Worm (Caenorhabditis elegans) whole organism, L4 larva: ENCODE measurements around the gene K09F5.4.

Experiments used
- F10B5.3 ChIP-seq: sonication (generic microtip); optimal IDR thresholded peaks from 2 replicates; lab custom pipeline; 2016; ENCODE audit warnings: mild to moderate bottlenecking, missing genetic modification characterization, missing compliant biosample characterization
- F37D6.2 ChIP-seq: sonication (generic microtip); optimal IDR thresholded peaks from 2 replicates; lab custom pipeline; 2016; ENCODE audit warnings: mild to moderate bottlenecking, missing genetic modification characterization, missing compliant biosample characterization
- T20F7.1 ChIP-seq: fragments of 200-800 bp; sonication (Bioruptor generic); optimal IDR thresholded peaks from 2 replicates; lab custom pipeline; 2018; ENCODE audit warnings: mild to moderate bottlenecking, missing genetic modification characterization, missing compliant biosample characterization
- T26A8.4 ChIP-seq: fragments of 200-800 bp; sonication (Bioruptor generic); IDR thresholded peaks from 2 replicates; pipeline ENCODE4 v1.3.6; 2022; ENCODE audit warnings: missing genetic modification characterization, missing compliant biosample characterization
- aha-1 ChIP-seq: fragments of 150-350 bp; peaks from one replicate; lab custom pipeline; 2014; ENCODE audit warnings: missing biosample characterization, missing genetic modification characterization
- ceh-20 ChIP-seq: fragments of 200-800 bp; sonication (Bioruptor generic); IDR thresholded peaks from 2 replicates; pipeline ENCODE4 v1.3.6; 2022; ENCODE audit warnings: missing genetic modification reagents, missing genetic modification characterization, missing compliant biosample characterization
- ces-1 ChIP-seq: fragments of 150-350 bp; sonication (generic microtip); optimal IDR thresholded peaks from 4 replicates; lab custom pipeline; 2014; ENCODE audit warnings: missing biosample characterization, missing genetic modification reagents, missing genetic modification characterization
- ctbp-1 ChIP-seq: fragments of 200-800 bp; sonication (Bioruptor generic); IDR thresholded peaks from 2 replicates; pipeline ENCODE4 v1.3.6; 2022; ENCODE audit warnings: missing genetic modification reagents, missing genetic modification characterization, missing compliant biosample characterization
- daf-19 ChIP-seq: fragments of 200-800 bp; sonication (Bioruptor generic); conservative IDR thresholded peaks from 2 replicates; pipeline ENCODE4 v1.3.6; 2022; ENCODE audit warnings: missing genetic modification characterization, missing compliant biosample characterization
- daf-8 ChIP-seq: fragments of 200-800 bp; sonication (Bioruptor generic); IDR thresholded peaks from 2 replicates; pipeline ENCODE4 v1.3.6; 2022; ENCODE audit warnings: missing genetic modification characterization, missing compliant biosample characterization
- egl-43 ChIP-seq: fragments of 200-800 bp; sonication (Bioruptor generic); IDR thresholded peaks from 2 replicates; pipeline ENCODE4 v1.3.6; 2022; ENCODE audit warnings: missing genetic modification reagents, missing genetic modification characterization, missing compliant biosample characterization
- fos-1 ChIP-seq: fragments of 150-350 bp; optimal IDR thresholded peaks from 2 replicates; lab custom pipeline; 2014; ENCODE audit warnings: missing biosample characterization, missing genetic modification characterization
- hlh-11 ChIP-seq: fragments of 200-800 bp; sonication (Bioruptor generic); optimal IDR thresholded peaks from 2 replicates; lab custom pipeline; 2018; ENCODE audit warnings: mild to moderate bottlenecking, missing genetic modification characterization, missing compliant biosample characterization
- lin-1 ChIP-seq: fragments of 200-800 bp; sonication (Bioruptor generic); IDR thresholded peaks from 2 replicates; pipeline ENCODE4 v1.3.6; 2022; ENCODE audit warnings: missing genetic modification reagents, missing genetic modification characterization, missing compliant biosample characterization
- lin-13 ChIP-seq: fragments of 150-350 bp; optimal IDR thresholded peaks from 2 replicates; lab custom pipeline; 2014; ENCODE audit warnings: missing biosample characterization, missing genetic modification reagents, missing genetic modification characterization
- lin-15B ChIP-seq: fragments of 150-350 bp; sonication (generic microtip); optimal IDR thresholded peaks from 3 replicates; lab custom pipeline; 2014; ENCODE audit warnings: missing biosample characterization, missing genetic modification characterization
- lin-29 ChIP-seq: fragments of 200-800 bp; sonication (Bioruptor generic); IDR thresholded peaks from 2 replicates; pipeline ENCODE4 v1.3.6; 2022; ENCODE audit warnings: missing genetic modification reagents, missing genetic modification characterization, missing compliant biosample characterization
- lin-38 ChIP-seq: fragments of 200-800 bp; sonication (Bioruptor generic); IDR thresholded peaks from 2 replicates; pipeline ENCODE4 v1.3.6; 2022; ENCODE audit warnings: missing genetic modification reagents, missing genetic modification characterization, missing compliant biosample characterization
- lin-39 ChIP-seq: fragments of 150-350 bp; optimal IDR thresholded peaks from 2 replicates; lab custom pipeline; 2014; ENCODE audit warnings: missing biosample characterization, missing genetic modification reagents, missing genetic modification characterization
- lsy-2 ChIP-seq, 2 experiments: fragments of 150-350 bp in 1 of 2; sonication (generic microtip) in 1 of 2; optimal IDR thresholded peaks; 2 replicates each; lab custom pipeline; 2014 to 2017; ENCODE audit warnings: missing biosample characterization in 2 of 2, missing genetic modification characterization in 2 of 2
- madf-5 ChIP-seq, 2 experiments: fragments of 200-800 bp; sonication (Bioruptor generic); IDR thresholded peaks; 2 replicates each; pipeline ENCODE4 v1.3.6; 2022; ENCODE audit warnings: missing compliant biosample characterization in 2 of 2, missing genetic modification characterization in 2 of 2
- mxl-3 ChIP-seq: fragments of 200-800 bp; sonication (Bioruptor generic); optimal IDR thresholded peaks from 2 replicates; lab custom pipeline; 2018; ENCODE audit warnings: mild to moderate bottlenecking, missing genetic modification characterization, missing compliant biosample characterization
- nhr-102 ChIP-seq: sonication (generic microtip); optimal IDR thresholded peaks from 2 replicates; lab custom pipeline; 2016; ENCODE audit warnings: mild to moderate bottlenecking, missing genetic modification characterization, moderate library complexity, missing compliant biosample characterization
- nhr-11 ChIP-seq: fragments of 150-350 bp; optimal IDR thresholded peaks from 2 replicates; lab custom pipeline; 2014; ENCODE audit warnings: missing biosample characterization, missing genetic modification characterization
- nhr-237 ChIP-seq: sonication (generic microtip); optimal IDR thresholded peaks from 2 replicates; lab custom pipeline; 2017; ENCODE audit warnings: missing biosample characterization, missing genetic modification characterization
- nhr-41 ChIP-seq: fragments of 200-800 bp; sonication (Bioruptor generic); IDR thresholded peaks from 2 replicates; pipeline ENCODE4 v1.3.6; 2022; ENCODE audit warnings: missing genetic modification reagents, missing genetic modification characterization, missing compliant biosample characterization
- php-3 ChIP-seq: fragments of 200-800 bp; sonication (Bioruptor generic); IDR thresholded peaks from 2 replicates; pipeline ENCODE4 v1.3.6; 2022; ENCODE audit warnings: missing genetic modification reagents, missing genetic modification characterization, missing compliant biosample characterization
- rbr-2 ChIP-seq: sonication (generic microtip); optimal IDR thresholded peaks from 2 replicates; lab custom pipeline; 2016; ENCODE audit warnings: missing genotype, missing genetic modification characterization, missing compliant biosample characterization
- sdz-12 ChIP-seq: fragments of 200-800 bp; sonication (Bioruptor generic); optimal IDR thresholded peaks from 2 replicates; lab custom pipeline; 2018; ENCODE audit warnings: mild to moderate bottlenecking, missing genetic modification characterization, missing compliant biosample characterization
- snpc-1.2 ChIP-seq: fragments of 200-800 bp; sonication (Bioruptor generic); IDR thresholded peaks from 2 replicates; pipeline ENCODE4 v1.3.6; 2022; ENCODE audit warnings: missing genetic modification reagents, missing genetic modification characterization, missing compliant biosample characterization
- spr-3 ChIP-seq: fragments of 200-800 bp; sonication (Bioruptor generic); optimal IDR thresholded peaks from 2 replicates; lab custom pipeline; 2018; ENCODE audit warnings: mild to moderate bottlenecking, missing genetic modification characterization, missing compliant biosample characterization
- tra-1 ChIP-seq: fragments of 200-800 bp; sonication (Bioruptor generic); IDR thresholded peaks from 2 replicates; pipeline ENCODE4 v1.3.6; 2022; ENCODE audit warnings: missing genetic modification reagents, missing genetic modification characterization, missing compliant biosample characterization
- unc-130 ChIP-seq: sonication (generic microtip); optimal IDR thresholded peaks from 2 replicates; lab custom pipeline; 2016; ENCODE audit warnings: missing genetic modification reagents, missing genetic modification characterization, missing compliant biosample characterization
- unc-39 ChIP-seq: sonication (generic microtip); optimal IDR thresholded peaks from 2 replicates; lab custom pipeline; 2017; ENCODE audit warnings: missing biosample characterization, missing genetic modification characterization
- unc-62 ChIP-seq, 3 experiments: fragments of 150-350 bp in 1 of 3; sonication (generic microtip); optimal IDR thresholded peaks in 2 of 3; peaks in 1 of 3; 1 replicate in 1 of 3; 2 replicates in 2 of 3; lab custom pipeline; 2014 to 2017; ENCODE audit warnings: missing biosample characterization in 3 of 3, missing genetic modification characterization in 3 of 3, missing genetic modification reagents in 3 of 3, missing genotype in 1 of 3
- zag-1 ChIP-seq: fragments of 150-350 bp; optimal IDR thresholded peaks from 2 replicates; lab custom pipeline; 2014; ENCODE audit warnings: missing biosample characterization, missing genetic modification characterization
- zip-2 ChIP-seq: fragments of 150-350 bp; optimal IDR thresholded peaks from 2 replicates; lab custom pipeline; 2014; ENCODE audit warnings: missing biosample characterization, missing genetic modification characterization
- ztf-7 ChIP-seq: fragments of 150-350 bp; optimal IDR thresholded peaks from 2 replicates; lab custom pipeline; 2014; ENCODE audit warnings: missing biosample characterization, missing genetic modification characterization

Gene K09F5.4

DNA sequence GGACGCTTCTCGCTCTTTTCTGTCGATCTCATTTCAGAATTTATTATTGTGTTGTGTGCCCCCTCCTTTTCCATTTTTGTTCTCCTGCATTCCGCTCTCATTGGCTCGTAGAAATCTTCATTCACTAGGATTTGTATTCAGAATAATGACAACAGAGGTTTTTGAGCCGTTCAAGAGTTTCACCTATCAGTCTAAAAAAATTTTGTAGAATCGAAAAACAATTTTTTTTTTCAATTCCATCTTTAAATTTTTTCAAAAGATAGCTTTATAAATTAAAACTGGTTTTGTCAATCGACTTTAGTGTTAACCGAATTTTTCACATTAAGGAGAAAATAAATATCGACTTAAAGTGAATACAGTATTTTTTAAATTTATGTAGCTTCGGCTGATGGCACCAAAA lies at the start of gene K09F5.4:
Gene K09F5.4 (minus strand): TSS at position 101 of the 400 bp plus-strand sequence.
- TF ChIP-seq unc-39 (tag; lab: Kevin White, UChicago): no peak
- TF ChIP-seq lin-29 (GFP tag; lab: Robert Waterston, UW): no peak
- TF ChIP-seq spr-3 (GFP tag; lab: Kevin White, UChicago): no peak
- TF ChIP-seq ces-1 (GFP tag; lab: Kevin White, UChicago): no peak
- TF ChIP-seq egl-43 (GFP tag; lab: Robert Waterston, UW): no peak
- TF ChIP-seq nhr-41 (GFP tag; lab: Robert Waterston, UW): no peak
- TF ChIP-seq tra-1 (GFP tag; lab: Robert Waterston, UW): no peak
- TF ChIP-seq ctbp-1 (GFP tag; lab: Robert Waterston, UW): no peak
- no peak for TF ChIP-seq daf-19 (GFP tag; lab: Robert Waterston, UW)
- no peak for TF ChIP-seq fos-1 (tag; lab: Kevin White, UChicago)
- no peak for TF ChIP-seq php-3
- TF ChIP-seq madf-5 (GFP tag; IDR thresholded peaks at IDR 0.05; lab: Robert Waterston, UW): no peak
- no peak for TF ChIP-seq daf-8 (GFP tag; lab: Robert Waterston, UW)
- TF ChIP-seq unc-130 (GFP tag; lab: Kevin White, UChicago): no peak
- no peak for TF ChIP-seq nhr-102

ce11 chrX:7752770-7753169 lies 42.2 kb upstream of the K09F5.4 start, which contains the start of gene deg-1:
Gene deg-1 (plus strand): TSS chrX:7753070.
- TF ChIP-seq tra-1 (GFP tag; lab: Robert Waterston, UW) (no peak), snpc-1.2 (no peak), zip-2 (tag; lab: Kevin White, UChicago) (no peak), unc-62 (GFP tag; optimal IDR thresholded peaks at IDR 0.05 in 1 of 2; lab: Kevin White, UChicago) (peak in 1 of 2 experiments; percentile 24), unc-62 (tag; optimal IDR thresholded peaks at IDR 0.05; lab: Kevin White, UChicago) (no peak), sdz-12 (no peak), nhr-11 (no peak), F10B5.3 (tag; lab: Kevin White, UChicago) (no peak)
- TF ChIP-seq, all 104 proteins: peak for 1

DNA sequence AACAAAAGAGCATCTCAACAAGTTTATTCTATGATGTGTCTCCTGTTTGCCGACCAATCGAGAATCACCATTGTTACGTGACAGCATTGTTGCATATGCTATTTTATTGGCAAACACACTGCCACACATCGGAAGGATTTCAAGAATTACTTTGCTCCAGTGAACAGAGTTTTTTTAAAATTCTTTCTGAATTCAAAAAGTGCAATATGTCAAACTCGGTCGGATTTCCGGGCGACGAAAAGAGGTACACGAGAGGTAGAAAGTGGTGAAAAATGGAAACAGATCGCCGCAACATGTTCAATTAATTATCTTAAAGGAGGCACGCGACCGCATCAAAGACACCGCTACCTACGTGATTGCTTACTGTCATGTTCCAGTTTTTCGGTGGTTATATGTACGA lies 39.5 kb upstream of the K09F5.4 start:
- TF ChIP-seq lsy-2 (tag; optimal IDR thresholded peaks at IDR 0.05; lab: Kevin White, UChicago): no peak
- TF ChIP-seq unc-62 (GFP tag; optimal IDR thresholded peaks at IDR 0.05 in 1 of 2; lab: Kevin White, UChicago): peak in 1 of 2 experiments; percentile 24
- no peak for TF ChIP-seq unc-62 (tag; optimal IDR thresholded peaks at IDR 0.05; lab: Kevin White, UChicago)

ce11 chrX:7745386-7745785 lies 34.8 kb upstream of the K09F5.4 start:
- TF ChIP-seq unc-62 (GFP tag; optimal IDR thresholded peaks at IDR 0.05 in 1 of 2; lab: Kevin White, UChicago): peak in 1 of 2 experiments; percentile 4
- TF ChIP-seq unc-62 (tag; optimal IDR thresholded peaks at IDR 0.05; lab: Kevin White, UChicago): no peak
- no peak for TF ChIP-seq nhr-237 (tag; lab: Kevin White, UChicago)
- TF ChIP-seq T20F7.1 (GFP tag; lab: Kevin White, UChicago): no peak
- TF ChIP-seq ceh-20 (GFP tag; lab: Robert Waterston, UW): no peak
- TF ChIP-seq aha-1: no peak
- TF ChIP-seq F37D6.2 (tag; lab: Kevin White, UChicago): no peak
- no peak for TF ChIP-seq hlh-11 (tag; lab: Kevin White, UChicago)
- TF ChIP-seq, all 104 proteins: peak for 1

ce11 chrX:7743939-7744338 lies 33.4 kb upstream of the K09F5.4 start, which contains the start of gene ref-2:
Gene ref-2 (plus strand): TSS chrX:7744239.
- TF ChIP-seq ztf-7 (tag; lab: Kevin White, UChicago) (no peak), mxl-3 (no peak), lin-1 (GFP tag; lab: Robert Waterston, UW) (no peak), lin-38 (no peak), lin-15B (tag; lab: Kevin White, UChicago) (no peak), nhr-41 (GFP tag; lab: Robert Waterston, UW) (no peak), rbr-2 (tag; lab: Kevin White, UChicago) (no peak), T26A8.4 (no peak), unc-62 (GFP tag; optimal IDR thresholded peaks at IDR 0.05 in 1 of 2; lab: Kevin White, UChicago) (no peak), unc-62 (tag; optimal IDR thresholded peaks at IDR 0.05; lab: Kevin White, UChicago) (no peak), lin-13 (no peak), lin-39 (tag; lab: Kevin White, UChicago) (no peak), zag-1 (tag; lab: Kevin White, UChicago) (no peak)
- TF ChIP-seq, all 104 proteins: peak for 0
